Worm (Caenorhabditis elegans): ENCODE results near the gene Y22D7AL.7.

- TF ChIP-seq egl-27 (tag; optimal IDR thresholded peaks at IDR 0.05) (no peak), unc-55 (GFP tag; optimal IDR thresholded peaks at IDR 0.05) (no peak), lin-13 (GFP tag; optimal IDR thresholded peaks at IDR 0.05) (no peak), skn-1 (tag; optimal IDR thresholded peaks at IDR 0.05) (no peak), nhr-77 (tag; optimal IDR thresholded peaks at IDR 0.05) (no peak), elt-1 (tag; optimal IDR thresholded peaks at IDR 0.05) (no peak), ceh-82 (tag; optimal IDR thresholded peaks at IDR 0.05) (no peak), C34F6.9 (tag; optimal IDR thresholded peaks at IDR 0.05) (no peak), mdl-1 (tag; optimal IDR thresholded peaks at IDR 0.05) (no peak), ztf-11 (tag; optimal IDR thresholded peaks at IDR 0.05) (no peak), fos-1 (tag; optimal IDR thresholded peaks at IDR 0.05) (no peak), nhr-12 (tag; optimal IDR thresholded peaks at IDR 0.05) (no peak), sem-4 (tag; optimal IDR thresholded peaks at IDR 0.05) (no peak), unc-39 (tag; optimal IDR thresholded peaks at IDR 0.05) (no peak)
Observed at ce11 chrIII:1579001-1579400, 2.5 kb downstream of the Y22D7AL.7 start.

Measured in whole organism, L2 larva.